Worm (Caenorhabditis elegans): ENCODE measurements around the gene F56D5.3.
A peak's percentile ranks its signal among the peaks of the same experiment; 100 is the strongest.

The F56D5.3 gene

ce11 chrIV:9410766-9411165 is 13.4 kb downstream of the F56D5.3 start:
- TF ChIP-seq F33H1.4 (GFP tag; IDR thresholded peaks at IDR 0.05) (peak; percentile 64), egrh-3 (GFP tag; IDR thresholded peaks at IDR 0.05) (peak; percentile 58; the same call in 1 of the 2 replicates)

ce11 chrIV:9422408-9422807 is 25.0 kb downstream of the F56D5.3 start, which contains the start of gene F56D5.9:
F56D5.9 (minus strand) TSS chrIV:9422508.
- TF ChIP-seq B0261.1 (tag; optimal IDR thresholded peaks at IDR 0.05): no peak

DNA sequence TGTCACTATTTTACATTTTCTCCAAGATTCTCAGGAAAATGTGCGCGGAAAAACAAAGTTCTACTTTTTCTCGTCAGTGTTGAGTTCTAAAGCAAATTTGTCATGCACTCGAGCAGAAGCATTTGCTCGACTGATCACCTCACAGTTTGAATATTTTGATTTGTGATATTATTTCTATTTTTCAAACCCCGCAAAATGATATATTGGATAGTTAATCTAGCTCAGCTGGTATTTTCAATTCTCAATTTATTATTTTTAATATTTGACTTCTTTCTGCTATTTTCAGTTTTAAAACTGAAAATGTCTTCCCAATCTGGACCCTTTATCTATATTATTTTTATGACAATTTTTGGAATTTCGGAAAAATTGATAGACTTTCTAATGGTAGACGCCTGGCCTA is 25.7 kb downstream of the F56D5.3 start, which contains the start of gene srxa-2:
srxa-2 (plus strand) TSS at position 301 of the 400 bp plus-strand sequence.
- TF ChIP-seq F52B5.7 (tag; optimal IDR thresholded peaks at IDR 0.05) (no peak), lsy-27 (tag; optimal IDR thresholded peaks at IDR 0.05; ENCODE audit: borderline replicate concordance, insufficient read depth) (no peak), ceh-58 (GFP tag; IDR thresholded peaks at IDR 0.05) (no peak), bed-2 (GFP tag; IDR thresholded peaks at IDR 0.05) (no peak), nhr-27 (tag; optimal IDR thresholded peaks at IDR 0.05) (no peak), lin-26 (GFP tag; IDR thresholded peaks at IDR 0.05) (no peak), B0035.1 (tag; optimal IDR thresholded peaks at IDR 0.05) (no peak), lir-1 (GFP tag; conservative IDR thresholded peaks at IDR 0.05) (no peak), die-1 (tag; optimal IDR thresholded peaks at IDR 0.05) (no peak), rcor-1 (GFP tag; IDR thresholded peaks at IDR 0.05) (no peak), sptf-2 (GFP tag; optimal IDR thresholded peaks at IDR 0.05) (no peak), ztf-3 (GFP tag; optimal IDR thresholded peaks at IDR 0.05) (no peak), dpff-1 (tag; optimal IDR thresholded peaks at IDR 0.05) (no peak), bed-1 (GFP tag; IDR thresholded peaks at IDR 0.05) (no peak), athp-1 (tag; optimal IDR thresholded peaks at IDR 0.05) (no peak), mcd-1 (GFP tag; IDR thresholded peaks at IDR 0.05) (no peak), aptf-3 (GFP tag; IDR thresholded peaks at IDR 0.05) (no peak), ztf-18 (tag; optimal IDR thresholded peaks at IDR 0.05) (no peak)

DNA sequence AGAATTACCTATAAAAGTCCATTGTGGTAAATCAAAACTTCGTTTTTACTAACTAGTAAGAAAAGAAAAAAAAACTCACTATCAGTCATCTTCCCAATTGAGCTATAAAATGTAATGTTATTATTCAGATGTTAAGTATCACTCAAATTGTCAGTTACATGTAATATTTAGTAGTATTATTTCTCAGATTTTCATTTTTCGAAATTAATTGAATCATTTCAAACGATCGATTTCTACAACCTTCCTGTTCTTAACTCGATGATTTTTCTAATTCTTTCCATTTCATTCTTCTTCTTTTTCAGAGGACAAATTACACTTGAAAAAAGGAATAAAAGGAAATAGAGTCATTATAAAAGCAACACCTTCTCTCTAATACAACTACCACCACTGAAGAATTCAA is 30.6 kb downstream of the F56D5.3 start, which contains the start of gene F59B8.1:
F59B8.1 (plus strand) TSS at position 301 of the 400 bp plus-strand sequence.
- TF ChIP-seq ama-1 (optimal IDR thresholded peaks at IDR 0.05) (no peak), ama-1 (GFP tag; optimal IDR thresholded peaks at IDR 0.05) (no peak), tlf-1 (GFP tag; optimal IDR thresholded peaks at IDR 0.05) (no peak), F10E7.11 (tag; optimal IDR thresholded peaks at IDR 0.05) (no peak), nhr-120 (GFP tag; IDR thresholded peaks at IDR 0.05) (no peak), attf-5 (GFP tag; optimal IDR thresholded peaks at IDR 0.05) (no peak), egl-44 (GFP tag; IDR thresholded peaks at IDR 0.05) (no peak), mel-28 (tag; optimal IDR thresholded peaks at IDR 0.05; ENCODE audit: borderline replicate concordance) (no peak), Y53G8AR.9 (GFP tag; conservative IDR thresholded peaks at IDR 0.05) (no peak), pbrm-1 (GFP tag; IDR thresholded peaks at IDR 0.05) (no peak), sptf-2 (GFP tag; optimal IDR thresholded peaks at IDR 0.05) (no peak), Y79H2A.3 (GFP tag; conservative IDR thresholded peaks at IDR 0.05) (no peak), F49E8.2 (tag; optimal IDR thresholded peaks at IDR 0.05; ENCODE audit: insufficient read depth) (no peak)

DNA sequence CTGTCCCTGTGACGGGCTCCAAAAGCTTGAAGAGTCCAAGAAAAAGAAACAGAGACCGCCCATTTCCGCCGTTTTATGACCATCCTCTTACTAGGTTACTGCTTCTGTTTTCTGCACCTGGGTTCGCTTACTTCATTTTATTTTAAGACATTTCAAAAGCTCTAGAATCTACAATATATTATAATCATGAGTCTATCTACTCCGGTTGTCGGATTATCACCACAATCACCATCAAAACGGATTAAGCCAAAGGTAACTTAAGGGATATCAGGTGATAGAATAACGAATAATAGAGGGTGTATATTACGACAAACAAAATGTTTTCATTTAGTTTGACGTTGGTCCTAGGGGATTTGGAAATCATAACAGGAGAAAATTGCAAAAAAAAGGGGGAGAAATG is 34.9 kb downstream of the F56D5.3 start:
- TF ChIP-seq T26A5.8 (tag; optimal IDR thresholded peaks at IDR 0.05): no peak
- no peak for TF ChIP-seq nhr-90 (tag; optimal IDR thresholded peaks at IDR 0.05)
- no peak for TF ChIP-seq gei-17 (GFP tag; optimal IDR thresholded peaks at IDR 0.05)
- no peak for TF ChIP-seq rcor-1 (GFP tag; IDR thresholded peaks at IDR 0.05)
- TF ChIP-seq hmg-1.2 (GFP tag; IDR thresholded peaks at IDR 0.05): no peak
- no peak for TF ChIP-seq Y56A3A.18 (GFP tag; IDR thresholded peaks at IDR 0.05)
- no peak for TF ChIP-seq zfh-2 (GFP tag; conservative IDR thresholded peaks at IDR 0.05)
- no peak for TF ChIP-seq efl-1 (GFP tag; optimal IDR thresholded peaks at IDR 0.05)
- no peak for TF ChIP-seq chd-7 (tag; optimal IDR thresholded peaks at IDR 0.05)
- no peak for TF ChIP-seq snpc-1.3 (tag; optimal IDR thresholded peaks at IDR 0.05; ENCODE audit: insufficient read depth)
- no peak for TF ChIP-seq ets-4 (GFP tag; optimal IDR thresholded peaks at IDR 0.05)
- no peak for TF ChIP-seq mel-28 (tag; optimal IDR thresholded peaks at IDR 0.05; ENCODE audit: borderline replicate concordance)
- TF ChIP-seq xnd-1 (tag; optimal IDR thresholded peaks at IDR 0.05): no peak
- TF ChIP-seq Y53G8AR.9 (GFP tag; conservative IDR thresholded peaks at IDR 0.05): no peak
- no peak for TF ChIP-seq mes-4 (tag; optimal IDR thresholded peaks at IDR 0.05)

All from whole organism, young adult.